Worm (Caenorhabditis elegans) whole organism, young adult: ENCODE data around the gene srh-216.

Source experiments
- Y53F4B.3 ChIP-seq: fragments of 200-800 bp; sonication (Bioruptor generic); IDR thresholded peaks from 2 replicates; pipeline ENCODE4 v1.3.6; 2022; ENCODE audit warnings: missing genetic modification reagents, missing genetic modification characterization, missing compliant biosample characterization
- aptf-2 ChIP-seq: fragments of 200-800 bp; sonication (Bioruptor generic); conservative IDR thresholded peaks from 2 replicates; pipeline ENCODE4 v1.3.6; 2022; ENCODE audit warnings: missing genetic modification reagents, missing genetic modification characterization, missing compliant biosample characterization
- bed-2 ChIP-seq: fragments of 200-800 bp; sonication (Bioruptor generic); IDR thresholded peaks from 2 replicates; pipeline ENCODE4 v1.3.6; 2022; ENCODE audit warnings: missing genetic modification reagents, missing genetic modification characterization, missing compliant biosample characterization
- die-1 ChIP-seq: sonication (generic microtip); optimal IDR thresholded peaks from 2 replicates; lab custom pipeline; 2016; ENCODE audit warnings: missing genotype, mild to moderate bottlenecking, missing genetic modification characterization, missing compliant biosample characterization
- ets-4 ChIP-seq: fragments of 200-800 bp; sonication (Bioruptor generic); optimal IDR thresholded peaks from 2 replicates; lab custom pipeline; 2018; ENCODE audit warnings: mild to moderate bottlenecking, missing genetic modification characterization, missing compliant biosample characterization
- him-1 ChIP-seq: sonication (generic microtip); optimal IDR thresholded peaks from 2 replicates; lab custom pipeline; 2016; ENCODE audit warnings: missing genotype, missing genetic modification reagents, missing genetic modification characterization, missing compliant biosample characterization
- pha-4 ChIP-seq: fragments of 150-350 bp; sonication (generic microtip); optimal IDR thresholded peaks from 2 replicates; lab custom pipeline; 2014; ENCODE audit warnings: missing biosample characterization, missing genetic modification reagents, missing genetic modification characterization

- TF ChIP-seq bed-2 (GFP tag; lab: Robert Waterston, UW) (no peak), Y53F4B.3 (GFP tag; lab: Robert Waterston, UW) (no peak), aptf-2 (GFP tag; lab: Robert Waterston, UW) (no peak), ets-4 (GFP tag; lab: Kevin White, UChicago) (no peak), pha-4 (tag; lab: Kevin White, UChicago) (no peak), die-1 (tag; lab: Kevin White, UChicago) (no peak), him-1 (tag; lab: Kevin White, UChicago) (no peak)
Measured at ce11 chrV:16842941-16843340, 15.6 kb upstream of the srh-216 start, which contains the start of gene clec-25.
